Worm (Caenorhabditis elegans): ENCODE results near the gene hpr-9.

Gene hpr-9

DNA sequence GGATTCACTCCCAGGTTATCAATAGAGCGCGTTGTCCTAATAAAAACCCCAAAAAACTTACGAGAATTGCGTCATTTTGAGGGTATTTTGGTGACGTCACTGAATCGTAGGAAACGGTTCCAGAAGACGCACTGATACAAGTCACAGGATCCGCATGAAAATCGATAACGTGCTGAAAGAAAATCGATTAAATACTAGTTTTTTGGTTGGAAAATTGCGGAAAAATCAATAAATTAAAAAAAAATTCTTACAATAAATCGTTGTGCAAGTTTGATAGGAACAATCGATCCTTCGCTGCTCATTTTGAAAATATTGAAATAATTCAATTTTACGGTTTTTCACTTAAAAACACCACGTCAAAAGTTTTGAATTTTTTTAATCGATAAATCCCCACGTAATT lies 18.1 kb upstream of the hpr-9 start, which contains the start of gene Y39A1A.2:
Gene Y39A1A.2, minus strand, starts transcription at position 319 of the 400 bp plus-strand sequence.
- TF ChIP-seq nfya-2 (GFP tag; IDR thresholded peaks at IDR 0.05) (no peak), T26A5.8 (tag; optimal IDR thresholded peaks at IDR 0.05) (no peak), ceh-91 (GFP tag; IDR thresholded peaks at IDR 0.05) (no peak), unc-130 (GFP tag; optimal IDR thresholded peaks at IDR 0.05) (no peak), tlf-1 (GFP tag; optimal IDR thresholded peaks at IDR 0.05) (no peak), attf-3 (GFP tag; conservative IDR thresholded peaks at IDR 0.05) (no peak), fkh-3 (tag; optimal IDR thresholded peaks at IDR 0.05) (no peak), rpc-1 (optimal IDR thresholded peaks at IDR 0.05) (no peak), rpc-1 (tag; optimal IDR thresholded peaks at IDR 0.05) (no peak), madf-6 (GFP tag; IDR thresholded peaks at IDR 0.05) (no peak), ama-1 (optimal IDR thresholded peaks at IDR 0.05) (no peak), ama-1 (GFP tag; optimal IDR thresholded peaks at IDR 0.05) (no peak), hlh-26 (GFP tag; conservative IDR thresholded peaks at IDR 0.05) (no peak)

DNA sequence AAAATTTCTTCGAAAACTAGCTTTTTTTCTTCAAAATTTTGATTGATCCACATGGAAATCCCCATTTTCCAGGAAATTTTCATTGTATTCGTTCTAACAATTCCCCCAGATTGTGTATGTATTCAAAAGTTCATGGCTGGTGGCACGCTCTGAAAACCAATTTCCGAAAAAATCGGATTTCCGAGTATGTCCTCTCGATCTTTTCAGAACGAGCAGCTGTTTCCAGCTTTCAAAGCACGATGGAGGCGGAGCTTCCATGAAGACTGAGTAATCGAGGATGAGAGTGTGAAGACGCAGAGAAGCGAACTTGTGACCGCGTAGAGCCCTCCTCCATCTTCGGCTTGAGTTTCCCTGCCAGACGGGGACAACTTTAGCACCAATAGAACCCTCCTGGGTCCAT lies 17.0 kb upstream of the hpr-9 start:
- TF ChIP-seq lin-35 (GFP tag; optimal IDR thresholded peaks at IDR 0.05) (no peak), B0019.2 (GFP tag; conservative IDR thresholded peaks at IDR 0.05) (no peak), Y67H2A.10 (GFP tag; conservative IDR thresholded peaks at IDR 0.05) (no peak), Y53G8AR.9 (GFP tag; conservative IDR thresholded peaks at IDR 0.05) (no peak), lin-26 (GFP tag; IDR thresholded peaks at IDR 0.05) (no peak)

DNA sequence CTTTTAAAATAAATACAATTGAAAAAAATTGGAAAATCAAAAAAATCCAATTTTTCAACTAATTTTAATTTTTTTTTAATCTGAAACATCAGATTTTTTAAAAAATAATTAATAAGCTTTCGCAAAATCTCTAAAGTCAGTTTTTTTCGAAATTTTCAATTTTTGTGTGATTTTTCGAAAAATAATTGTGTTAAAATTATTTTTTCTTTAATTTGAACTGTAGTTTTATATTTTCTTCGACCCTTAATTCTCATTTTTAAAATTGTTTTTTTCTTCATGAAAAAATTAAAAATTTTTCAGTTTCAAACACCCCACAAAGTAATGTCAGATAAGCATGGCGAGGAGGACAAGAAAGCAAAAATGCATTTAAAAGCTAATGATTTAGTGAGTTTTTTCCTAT lies 16.3 kb upstream of the hpr-9 start, which contains the start of gene rabx-5:
Gene rabx-5, plus strand, starts transcription at position 301 of the 400 bp plus-strand sequence.
- TF ChIP-seq attf-6 (GFP tag; IDR thresholded peaks at IDR 0.05) (no peak), egrh-3 (GFP tag; IDR thresholded peaks at IDR 0.05) (no peak), attf-3 (GFP tag; conservative IDR thresholded peaks at IDR 0.05) (no peak), dox-1 (GFP tag; IDR thresholded peaks at IDR 0.05) (no peak), F49E8.2 (tag; optimal IDR thresholded peaks at IDR 0.05; ENCODE audit: insufficient read depth) (no peak), F39B2.1 (GFP tag; IDR thresholded peaks at IDR 0.05) (no peak), ccch-3 (GFP tag; optimal IDR thresholded peaks at IDR 0.05) (no peak)

DNA sequence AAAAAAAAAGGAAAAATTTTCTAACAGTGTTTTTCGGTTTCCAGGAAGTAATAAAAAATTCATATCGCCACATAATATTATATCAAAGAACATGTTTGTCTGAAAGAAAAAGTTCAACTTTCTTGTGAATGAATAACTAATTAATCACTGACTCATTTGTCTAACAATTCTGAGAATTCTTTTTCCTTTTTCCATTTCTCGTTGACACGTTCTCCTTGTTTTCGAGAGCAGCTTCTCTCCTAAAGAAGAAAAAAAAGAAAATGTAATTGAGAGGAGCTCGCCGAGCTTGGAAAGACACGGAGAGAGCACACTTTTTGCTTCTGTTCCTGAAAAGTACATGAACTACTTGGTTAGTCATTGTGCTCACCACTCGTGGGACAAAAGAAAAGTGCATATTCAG lies 13.2 kb upstream of the hpr-9 start:
- no peak for TF ChIP-seq ztf-22 (GFP tag; optimal IDR thresholded peaks at IDR 0.05)
- no peak for TF ChIP-seq chd-7 (tag; optimal IDR thresholded peaks at IDR 0.05)
- TF ChIP-seq pha-4 (tag; optimal IDR thresholded peaks at IDR 0.05), result no peak
- TF ChIP-seq somi-1 (GFP tag; optimal IDR thresholded peaks at IDR 0.05), result no peak
- no peak for TF ChIP-seq ztf-18 (tag; optimal IDR thresholded peaks at IDR 0.05)
- TF ChIP-seq ceh-40 (GFP tag; IDR thresholded peaks at IDR 0.05), result no peak
- no peak for TF ChIP-seq Y67H2A.10 (GFP tag; conservative IDR thresholded peaks at IDR 0.05)
- no peak for TF ChIP-seq lsl-1 (GFP tag; optimal IDR thresholded peaks at IDR 0.05)
- TF ChIP-seq F55B11.4 (tag; optimal IDR thresholded peaks at IDR 0.05; ENCODE audit: borderline replicate concordance, insufficient read depth), result no peak
- TF ChIP-seq cebp-2 (GFP tag; IDR thresholded peaks at IDR 0.05), result no peak
- no peak for TF ChIP-seq ztf-25 (GFP tag; IDR thresholded peaks at IDR 0.05)
- TF ChIP-seq ama-1 (optimal IDR thresholded peaks at IDR 0.05), result no peak
- TF ChIP-seq ama-1 (GFP tag; optimal IDR thresholded peaks at IDR 0.05), result no peak
- TF ChIP-seq F49E8.2 (tag; optimal IDR thresholded peaks at IDR 0.05; ENCODE audit: insufficient read depth), result no peak
- no peak for TF ChIP-seq C06A6.2 (GFP tag; conservative IDR thresholded peaks at IDR 0.05)
- no peak for TF ChIP-seq T07F8.4 (tag; optimal IDR thresholded peaks at IDR 0.05)
- no peak for TF ChIP-seq ccch-3 (GFP tag; optimal IDR thresholded peaks at IDR 0.05)
- TF ChIP-seq gei-17 (GFP tag; optimal IDR thresholded peaks at IDR 0.05), result no peak
- TF ChIP-seq dpl-1 (GFP tag; optimal IDR thresholded peaks at IDR 0.05), result no peak
- no peak for TF ChIP-seq C17E4.6 (GFP tag; IDR thresholded peaks at IDR 0.05)
